Fruit fly (Drosophila melanogaster) whole organism, embryonic: ENCODE measurements around the gene gig.

Experiments used
- CG11696 ChIP-seq: fragments of 200-800 bp; sonication (Bioruptor generic); IDR thresholded peaks from 2 replicates; pipeline ENCODE4 v1.3.6; 2022; ENCODE audit warnings: missing biosample characterization, missing genetic modification characterization
- CG12744 ChIP-seq: fragments of 200-800 bp; sonication (Bioruptor generic); optimal IDR thresholded peaks from 2 replicates; lab custom pipeline; 2016; ENCODE audit warnings: missing biosample characterization, missing genetic modification characterization
- CG12769 ChIP-seq: fragments of 200-800 bp; sonication (Bioruptor generic); optimal IDR thresholded peaks from 2 replicates; lab custom pipeline; 2019; ENCODE audit warnings: missing biosample characterization, mild to moderate bottlenecking, missing genetic modification characterization, moderate library complexity
- CG3065 ChIP-seq: fragments of 200-800 bp; sonication (Bioruptor generic); optimal IDR thresholded peaks from 2 replicates; lab custom pipeline; 2016; ENCODE audit warnings: missing biosample characterization, missing genetic modification characterization
- H15 ChIP-seq: fragments of 200-800 bp; sonication (Bioruptor generic); IDR thresholded peaks from 3 replicates; pipeline ENCODE4 v1.3.6; 2022; ENCODE audit warnings: missing biosample characterization, missing genetic modification characterization
- Hr51 ChIP-seq, 2 experiments: fragments of 200-800 bp; sonication (Bioruptor generic); optimal IDR thresholded peaks; 2 replicates in 1 of 2; 3 replicates in 1 of 2; lab custom pipeline; 2016 to 2018; ENCODE audit warnings: missing biosample characterization in 2 of 2, missing genetic modification characterization in 2 of 2, mild to moderate bottlenecking in 1 of 2, moderate library complexity in 1 of 2
- Myb ChIP-seq: fragments of 200-800 bp; sonication (Bioruptor generic); optimal IDR thresholded peaks from 2 replicates; lab custom pipeline; 2016; ENCODE audit warnings: missing biosample characterization, missing genetic modification characterization
- Sin3A ChIP-seq: fragments of >200 bp; optimal IDR thresholded peaks from 2 replicates; lab custom pipeline; 2018
- corto ChIP-seq: fragments of 200-800 bp; sonication (Bioruptor generic); optimal IDR thresholded peaks from 2 replicates; lab custom pipeline; 2016; ENCODE audit warnings: missing biosample characterization, mild to moderate bottlenecking, missing genetic modification characterization, moderate library complexity
- crc ChIP-seq: fragments of 200-800 bp; sonication (Bioruptor generic); optimal IDR thresholded peaks from 2 replicates; lab custom pipeline; 2016; ENCODE audit warnings: missing biosample characterization, missing genetic modification characterization
- hb ChIP-seq: fragments of 200-800 bp; sonication (Bioruptor generic); IDR thresholded peaks from 3 replicates; pipeline ENCODE4 v1.3.6; 2022; ENCODE audit warnings: missing biosample characterization, missing genetic modification characterization; ENCODE audit not compliant: partially characterized antibody
- nau ChIP-seq: fragments of 200-800 bp; sonication (Bioruptor generic); optimal IDR thresholded peaks from 3 replicates; lab custom pipeline; 2017; ENCODE audit warnings: missing biosample characterization, mild to moderate bottlenecking, missing genetic modification characterization, missing genetic modification reagents
- scrt ChIP-seq: fragments of 200-800 bp; sonication (Bioruptor generic); optimal IDR thresholded peaks from 2 replicates; lab custom pipeline; 2018; ENCODE audit warnings: missing biosample characterization, mild to moderate bottlenecking, missing genetic modification characterization, moderate library complexity
- sd ChIP-seq: fragments of 200-800 bp; sonication (Bioruptor generic); optimal IDR thresholded peaks from 3 replicates; lab custom pipeline; 2018; ENCODE audit warnings: missing biosample characterization, mild to moderate bottlenecking, missing genetic modification characterization, moderate library complexity

- no peak for TF ChIP-seq scrt (GFP tag; lab: Kevin White, UChicago)
- TF ChIP-seq Hr51 (GFP tag; optimal IDR thresholded peaks at IDR 0.05; lab: Kevin White, UChicago) = no peak
- TF ChIP-seq corto = no peak
- no peak for TF ChIP-seq CG3065 (GFP tag; lab: Kevin White, UChicago)
- no peak for TF ChIP-seq crc
- TF ChIP-seq H15 (GFP tag; lab: Robert Waterston, UW) = no peak
- TF ChIP-seq Sin3A (lab: Kevin White, UChicago) = no peak
- no peak for TF ChIP-seq CG11696
- no peak for TF ChIP-seq CG12744
- TF ChIP-seq sd (tag; lab: Kevin White, UChicago) = no peak
- TF ChIP-seq CG12769 (tag; lab: Kevin White, UChicago) = no peak
- TF ChIP-seq hb (GFP tag; lab: Robert Waterston, UW) = no peak
- no peak for TF ChIP-seq Myb (GFP tag; lab: Kevin White, UChicago)
- no peak for TF ChIP-seq nau (GFP tag; lab: Kevin White, UChicago)
These were observed 17.5 kb upstream of the gig start, which contains the start of gene Ir76b for dm6 chr3L:20111434-20111833.
